Fruit fly (Drosophila melanogaster): ENCODE results near the gene CG9147.

CG9147 gene

DNA sequence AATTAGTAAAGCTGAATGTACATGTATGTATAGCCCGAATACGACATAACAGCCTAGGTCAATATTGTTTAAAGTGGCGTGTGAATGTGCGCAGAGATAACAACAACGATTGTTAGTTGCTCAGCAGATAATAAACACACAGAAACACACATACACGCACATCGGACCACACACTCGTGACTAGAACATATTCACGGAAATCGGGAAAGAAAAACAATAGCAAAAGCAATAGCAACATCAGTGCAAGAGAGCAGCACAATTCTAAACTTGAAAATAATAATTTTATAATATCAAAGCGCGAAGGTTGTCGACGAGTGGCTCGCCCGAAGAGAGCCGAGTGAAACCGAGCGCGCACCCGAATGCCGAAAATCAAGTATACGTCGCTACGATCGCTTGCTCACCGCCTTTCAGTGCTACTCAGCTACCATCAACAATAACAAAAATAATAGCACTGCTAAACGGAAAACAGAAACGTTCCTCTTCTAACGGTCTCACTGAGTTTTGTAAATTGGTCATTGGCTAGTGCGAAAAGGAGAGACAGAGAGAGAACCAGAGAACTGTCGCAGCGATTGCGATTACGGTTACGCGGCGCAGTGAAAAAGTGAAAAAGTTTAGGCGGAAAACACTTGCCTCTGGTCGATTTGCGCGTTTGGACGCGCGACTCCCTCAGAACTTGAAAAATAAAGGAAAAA lies 17.3 kb downstream of the CG9147 start (continued):
- TF ChIP-seq CG8290 (GFP tag; optimal IDR thresholded peaks at IDR 0.05) (no peak), CG8290 (tag; optimal IDR thresholded peaks at IDR 0.05) (peak; percentile 5 to 61), Opbp (GFP tag; IDR thresholded peaks at IDR 0.05; ENCODE audit: partially characterized antibody) (no peak), CG16779 (GFP tag; IDR thresholded peaks at IDR 0.05) (no peak), PHDP (tag; optimal IDR thresholded peaks at IDR 0.05) (peak; percentile 40), CG2875 (GFP tag; optimal IDR thresholded peaks at IDR 0.05) (no peak), CG13296 (GFP tag; optimal IDR thresholded peaks at IDR 0.05) (peak; percentile 53), dimm (GFP tag; IDR thresholded peaks at IDR 0.05) (no peak), stwl (tag; optimal IDR thresholded peaks at IDR 0.05) (no peak), CG1603 (tag; optimal IDR thresholded peaks at IDR 0.05) (peak; percentile 19), knrl (GFP tag; IDR thresholded peaks at IDR 0.05; ENCODE audit: partially characterized antibody) (no peak), ato (GFP tag; IDR thresholded peaks at IDR 0.05; ENCODE audit: partially characterized antibody) (no peak), Dref (GFP tag; IDR thresholded peaks at IDR 0.05) (no peak), CG3847 (GFP tag; IDR thresholded peaks at IDR 0.05) (no peak), Vsx1 (GFP tag; optimal IDR thresholded peaks at IDR 0.05) (no peak), luna (GFP tag; optimal IDR thresholded peaks at IDR 0.05) (no peak), rib (GFP tag; IDR thresholded peaks at IDR 0.05) (no peak), CkIIα-i1 (GFP tag; IDR thresholded peaks at IDR 0.05) (no peak), CG13287 (GFP tag; IDR thresholded peaks at IDR 0.05; ENCODE audit: partially characterized antibody) (0 out of 2 replicates have a peak, but pooled peaks have one; percentile 26), CG4730 (GFP tag; IDR thresholded peaks at IDR 0.05) (no peak), otp (GFP tag; IDR thresholded peaks at IDR 0.05) (no peak), Lim3 (GFP tag; IDR thresholded peaks at IDR 0.05) (no peak), CG16813 (GFP tag; IDR thresholded peaks at IDR 0.05; ENCODE audit: partially characterized antibody) (no peak), CoRest (tag; optimal IDR thresholded peaks at IDR 0.05) (no peak), gce (GFP tag; IDR thresholded peaks at IDR 0.05) (no peak), CG3407 (GFP tag; optimal IDR thresholded peaks at IDR 0.05) (no peak), onecut (GFP tag; IDR thresholded peaks at IDR 0.05) (no peak), trh (GFP tag; optimal IDR thresholded peaks at IDR 0.05) (no peak), Aef1 (GFP tag; IDR thresholded peaks at IDR 0.05) (peak; percentile 17; the same call in 1 of the 3 replicates), nmo (GFP tag; optimal IDR thresholded peaks at IDR 0.05) (no peak), chinmo (GFP tag; IDR thresholded peaks at IDR 0.05; ENCODE audit: partially characterized antibody) (peak; percentile 96; the same call in 3 of the 4 replicates), Drgx (GFP tag; IDR thresholded peaks at IDR 0.05) (no peak), Side (GFP tag; optimal IDR thresholded peaks at IDR 0.05) (no peak), H15 (GFP tag; IDR thresholded peaks at IDR 0.05) (no peak), danr (GFP tag; IDR thresholded peaks at IDR 0.05) (no peak), CG4282 (GFP tag; optimal IDR thresholded peaks at IDR 0.05) (no peak), Med (GFP tag) (peak; percentile 73), disco-r (GFP tag; optimal IDR thresholded peaks at IDR 0.05) (no peak), Hmr (GFP tag; optimal IDR thresholded peaks at IDR 0.05) (peak; percentile 76), lbe (GFP tag; optimal IDR thresholded peaks at IDR 0.05) (peak; percentile 24), Hsf (GFP tag; optimal IDR thresholded peaks at IDR 0.05) (no peak), Nf-YC (tag; optimal IDR thresholded peaks at IDR 0.05) (peak; percentile 57), tap (tag; optimal IDR thresholded peaks at IDR 0.05) (no peak), CG11456 (GFP tag; IDR thresholded peaks at IDR 0.05) (no peak), HmgZ (tag; optimal IDR thresholded peaks at IDR 0.05) (peak; percentile 41), CG31224 (GFP tag; IDR thresholded peaks at IDR 0.05) (no peak), CG33557 (GFP tag; optimal IDR thresholded peaks at IDR 0.05) (peak; percentile 36), ase (GFP tag; IDR thresholded peaks at IDR 0.05) (no peak), Lhr (GFP tag; optimal IDR thresholded peaks at IDR 0.05) (no peak), Dfd (GFP tag; optimal IDR thresholded peaks at IDR 0.05) (no peak), Oli (tag; optimal IDR thresholded peaks at IDR 0.05) (no peak)

All from whole organism, embryonic.